Worm (Caenorhabditis elegans) whole organism, mixed stage, embryonic: ENCODE measurements around the gene F59A7.14.

Experiments used
- M03D4.4 ChIP-seq: sonication (generic microtip); optimal IDR thresholded peaks from 2 replicates; lab custom pipeline; 2017; ENCODE audit warnings: mild to moderate bottlenecking, missing genetic modification characterization, missing compliant biosample characterization
- bed-3 ChIP-seq: fragments of 200-800 bp; sonication (Bioruptor generic); optimal IDR thresholded peaks from 3 replicates; lab custom pipeline; 2018; ENCODE audit warnings: mild to moderate bottlenecking, missing genetic modification characterization, moderate library complexity, missing compliant biosample characterization
- blmp-1 ChIP-seq: fragments of 150-350 bp; optimal IDR thresholded peaks from 2 replicates; lab custom pipeline; 2014; ENCODE audit warnings: missing biosample characterization, missing genetic modification characterization
- ceh-39 ChIP-seq: fragments of 150-350 bp; optimal IDR thresholded peaks from 2 replicates; lab custom pipeline; 2014; ENCODE audit warnings: missing biosample characterization, missing genetic modification characterization
- ceh-43 ChIP-seq: fragments of 200-800 bp; sonication (Bioruptor generic); optimal IDR thresholded peaks from 2 replicates; lab custom pipeline; 2018; ENCODE audit warnings: mild to moderate bottlenecking, missing genetic modification characterization, moderate library complexity, missing compliant biosample characterization
- ceh-83 ChIP-seq: fragments of 200-800 bp; sonication (Bioruptor generic); optimal IDR thresholded peaks from 2 replicates; lab custom pipeline; 2018; ENCODE audit warnings: mild to moderate bottlenecking, missing genetic modification characterization, missing compliant biosample characterization
- ces-1 ChIP-seq: fragments of 150-350 bp; optimal IDR thresholded peaks from 2 replicates; lab custom pipeline; 2014; ENCODE audit warnings: missing biosample characterization, missing genetic modification reagents, missing genetic modification characterization
- cnd-1 ChIP-seq: fragments of 200-800 bp; sonication (Bioruptor generic); optimal IDR thresholded peaks from 2 replicates; lab custom pipeline; 2018; ENCODE audit warnings: mild to moderate bottlenecking, missing genetic modification characterization, missing compliant biosample characterization
- elt-1 ChIP-seq: sonication (generic microtip); optimal IDR thresholded peaks from 2 replicates; lab custom pipeline; 2017; ENCODE audit warnings: missing genetic modification characterization, mild to moderate bottlenecking, missing compliant biosample characterization, antibody characterized with exemption, moderate library complexity, borderline replicate concordance; ENCODE audit not compliant: insufficient read depth
- elt-3 ChIP-seq: fragments of 150-350 bp; optimal IDR thresholded peaks from 2 replicates; lab custom pipeline; 2014; ENCODE audit warnings: missing biosample characterization, missing genetic modification characterization
- flh-1 ChIP-seq: fragments of 200-800 bp; sonication (Bioruptor generic); optimal IDR thresholded peaks from 2 replicates; lab custom pipeline; 2018; ENCODE audit warnings: mild to moderate bottlenecking, missing genetic modification characterization, moderate library complexity, missing compliant biosample characterization
- ham-2 ChIP-seq: fragments of 200-800 bp; sonication (Bioruptor generic); optimal IDR thresholded peaks from 2 replicates; lab custom pipeline; 2018; ENCODE audit warnings: mild to moderate bottlenecking, missing genetic modification characterization, missing compliant biosample characterization
- hlh-1 ChIP-seq: fragments of 150-350 bp; optimal IDR thresholded peaks from 2 replicates; lab custom pipeline; 2014; ENCODE audit warnings: missing biosample characterization, missing genetic modification reagents, missing genetic modification characterization
- lin-13 ChIP-seq: fragments of 150-350 bp; optimal IDR thresholded peaks from 2 replicates; lab custom pipeline; 2014; ENCODE audit warnings: missing biosample characterization, missing genetic modification characterization
- lin-32 ChIP-seq: fragments of 200-800 bp; sonication (Bioruptor generic); optimal IDR thresholded peaks from 2 replicates; lab custom pipeline; 2018; ENCODE audit warnings: mild to moderate bottlenecking, missing genetic modification characterization, missing compliant biosample characterization
- mab-5 ChIP-seq: fragments of 150-350 bp; optimal IDR thresholded peaks from 2 replicates; lab custom pipeline; 2014; ENCODE audit warnings: missing biosample characterization, missing genetic modification characterization
- mls-2 ChIP-seq: sonication (generic microtip); optimal IDR thresholded peaks from 2 replicates; lab custom pipeline; 2016; ENCODE audit warnings: mild to moderate bottlenecking, missing genetic modification characterization, moderate library complexity, missing compliant biosample characterization
- nhr-12 ChIP-seq: fragments of 150-350 bp; optimal IDR thresholded peaks from 2 replicates; lab custom pipeline; 2014; ENCODE audit warnings: missing biosample characterization, missing genetic modification characterization
- nhr-2 ChIP-seq: fragments of 150-350 bp; optimal IDR thresholded peaks from 2 replicates; lab custom pipeline; 2014; ENCODE audit warnings: missing biosample characterization, missing genetic modification characterization
- nhr-237 ChIP-seq: fragments of 150-350 bp; optimal IDR thresholded peaks from 2 replicates; lab custom pipeline; 2014; ENCODE audit warnings: missing biosample characterization, missing genetic modification characterization
- nhr-76 ChIP-seq: sonication (generic microtip); optimal IDR thresholded peaks from 2 replicates; lab custom pipeline; 2017; ENCODE audit warnings: missing biosample characterization, missing genetic modification characterization
- pha-4 ChIP-seq: fragments of 150-350 bp; optimal IDR thresholded peaks from 2 replicates; lab custom pipeline; 2018; ENCODE audit warnings: missing biosample characterization, missing genetic modification reagents, missing genetic modification characterization
- snpc-4 ChIP-seq: fragments of 150-350 bp; optimal IDR thresholded peaks from 2 replicates; lab custom pipeline; 2014; ENCODE audit warnings: missing biosample characterization, missing genetic modification characterization
- sptf-1 ChIP-seq: sonication (generic microtip); optimal IDR thresholded peaks from 2 replicates; lab custom pipeline; 2017; ENCODE audit warnings: mild to moderate bottlenecking, missing genetic modification characterization, moderate library complexity, missing compliant biosample characterization
- tbx-8 ChIP-seq: fragments of 200-800 bp; sonication (Bioruptor generic); optimal IDR thresholded peaks from 2 replicates; lab custom pipeline; 2018; ENCODE audit warnings: mild to moderate bottlenecking, missing genetic modification characterization, moderate library complexity, missing compliant biosample characterization
- unc-120 ChIP-seq: sonication (generic microtip); optimal IDR thresholded peaks from 2 replicates; lab custom pipeline; 2017; ENCODE audit warnings: missing genetic modification characterization, missing compliant biosample characterization; ENCODE audit not compliant: poor library complexity, severe bottlenecking
- unc-39 ChIP-seq: fragments of 150-350 bp; optimal IDR thresholded peaks from 2 replicates; lab custom pipeline; 2014; ENCODE audit warnings: missing biosample characterization, missing genetic modification characterization
- unc-62 ChIP-seq: fragments of 150-350 bp; optimal IDR thresholded peaks from 2 replicates; lab custom pipeline; 2014; ENCODE audit warnings: missing biosample characterization, missing genetic modification reagents, missing genetic modification characterization
- zip-8 ChIP-seq: fragments of 150-350 bp; optimal IDR thresholded peaks from 2 replicates; lab custom pipeline; 2014; ENCODE audit warnings: missing biosample characterization, missing genetic modification characterization
- ztf-11 ChIP-seq: fragments of 150-350 bp; optimal IDR thresholded peaks from 2 replicates; lab custom pipeline; 2014; ENCODE audit warnings: missing biosample characterization, missing genetic modification characterization

The F59A7.14 gene

DNA sequence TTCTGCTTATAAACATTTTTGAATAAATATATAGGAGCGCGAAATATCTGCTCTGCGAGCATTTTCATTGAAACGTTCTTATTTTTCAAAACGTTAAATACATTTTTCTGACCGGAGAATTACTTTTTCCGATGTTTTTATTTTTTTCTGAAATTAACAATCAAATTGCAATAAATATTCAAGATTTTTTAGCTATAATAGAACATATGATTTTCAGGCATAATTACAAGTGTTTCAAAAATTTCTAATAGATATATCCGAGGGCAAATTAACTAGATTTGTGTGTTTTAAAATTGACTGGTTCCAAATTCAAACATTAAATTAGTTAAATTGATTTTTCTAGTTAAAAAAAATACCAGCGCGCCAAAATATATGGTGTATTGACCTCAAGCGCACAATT is 39.8 kb upstream of the F59A7.14 start, which contains the start of gene T08B1.4:
Gene T08B1.4 (plus strand): TSS at position 301 of the 400 bp plus-strand sequence.
- TF ChIP-seq ztf-11 (tag; lab: Kevin White, UChicago) (no peak), cnd-1 (no peak)

DNA sequence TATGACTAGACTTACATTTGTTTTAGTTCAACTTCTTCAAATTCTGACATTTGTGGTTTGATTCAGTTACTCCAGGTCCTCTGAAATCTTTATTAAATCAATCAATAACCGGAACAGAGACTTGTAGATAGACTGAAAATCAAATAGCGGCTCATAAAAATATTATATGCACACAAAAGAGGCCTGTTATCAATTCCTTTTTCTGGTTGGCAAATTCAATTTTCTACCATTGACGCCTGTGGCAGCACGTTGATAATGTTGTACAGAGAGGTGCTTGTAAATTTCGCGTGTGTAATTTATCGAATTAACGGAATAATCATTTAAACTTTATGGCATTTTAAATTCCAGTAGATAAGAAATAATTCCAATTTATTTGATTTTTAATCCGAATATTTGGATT is 31.8 kb upstream of the F59A7.14 start, which contains the start of gene T08B1.1:
Gene T08B1.1 (minus strand): TSS at position 92 of the 400 bp plus-strand sequence.
- TF ChIP-seq zip-8 (tag; lab: Kevin White, UChicago): no peak
- TF ChIP-seq nhr-237 (tag; lab: Kevin White, UChicago): no peak
- no peak for TF ChIP-seq lin-13 (tag; lab: Kevin White, UChicago)
- no peak for TF ChIP-seq elt-1 (tag; lab: Kevin White, UChicago)
- TF ChIP-seq snpc-4 (tag; lab: Kevin White, UChicago): no peak
- TF ChIP-seq ham-2 (GFP tag; lab: Kevin White, UChicago): no peak
- no peak for TF ChIP-seq unc-120
- no peak for TF ChIP-seq pha-4 (tag; lab: Kevin White, UChicago)
- TF ChIP-seq nhr-76: no peak
- no peak for TF ChIP-seq ztf-11 (tag; lab: Kevin White, UChicago)
- no peak for TF ChIP-seq flh-1 (GFP tag; lab: Kevin White, UChicago)
- TF ChIP-seq ces-1: no peak
- TF ChIP-seq unc-62: no peak
- no peak for TF ChIP-seq hlh-1 (tag; lab: Kevin White, UChicago)
- TF ChIP-seq M03D4.4 (tag; lab: Kevin White, UChicago): no peak
- TF ChIP-seq ceh-39 (tag; lab: Kevin White, UChicago): no peak
- no peak for TF ChIP-seq elt-3
- no peak for TF ChIP-seq sptf-1 (tag; lab: Kevin White, UChicago)
- no peak for TF ChIP-seq nhr-12 (tag; lab: Kevin White, UChicago)

DNA sequence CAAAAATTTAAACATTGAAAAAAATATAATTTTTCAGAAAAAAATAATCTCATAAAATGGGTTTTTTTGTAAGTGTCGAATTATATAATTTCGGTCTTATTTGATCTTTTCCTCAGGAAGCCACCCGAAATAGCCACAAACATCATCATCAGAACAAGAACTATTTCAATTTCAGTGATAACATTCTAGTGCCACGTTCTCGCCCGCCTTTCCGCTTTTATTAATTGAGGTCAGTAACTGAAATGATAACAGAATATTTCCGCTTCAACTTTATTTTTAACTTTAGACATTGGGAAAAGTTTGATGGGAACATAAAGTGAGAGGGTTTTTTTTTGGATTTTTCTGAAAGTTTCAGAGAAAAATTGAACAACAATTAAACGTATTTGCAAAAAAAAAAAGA is 29.6 kb upstream of the F59A7.14 start:
- no peak for TF ChIP-seq pha-4 (tag; lab: Kevin White, UChicago)
- TF ChIP-seq nhr-76: no peak
- no peak for TF ChIP-seq sptf-1 (tag; lab: Kevin White, UChicago)
- TF ChIP-seq nhr-237 (tag; lab: Kevin White, UChicago): no peak
- no peak for TF ChIP-seq hlh-1 (tag; lab: Kevin White, UChicago)
- TF ChIP-seq mab-5 (tag; lab: Kevin White, UChicago): no peak
- no peak for TF ChIP-seq ceh-39 (tag; lab: Kevin White, UChicago)
- TF ChIP-seq blmp-1 (tag; lab: Kevin White, UChicago): no peak
- no peak for TF ChIP-seq mls-2 (tag; lab: Kevin White, UChicago)
- TF ChIP-seq cnd-1: no peak
- TF ChIP-seq M03D4.4 (tag; lab: Kevin White, UChicago): no peak
- no peak for TF ChIP-seq zip-8 (tag; lab: Kevin White, UChicago)
- no peak for TF ChIP-seq ceh-83
- no peak for TF ChIP-seq bed-3 (GFP tag; lab: Kevin White, UChicago)

DNA sequence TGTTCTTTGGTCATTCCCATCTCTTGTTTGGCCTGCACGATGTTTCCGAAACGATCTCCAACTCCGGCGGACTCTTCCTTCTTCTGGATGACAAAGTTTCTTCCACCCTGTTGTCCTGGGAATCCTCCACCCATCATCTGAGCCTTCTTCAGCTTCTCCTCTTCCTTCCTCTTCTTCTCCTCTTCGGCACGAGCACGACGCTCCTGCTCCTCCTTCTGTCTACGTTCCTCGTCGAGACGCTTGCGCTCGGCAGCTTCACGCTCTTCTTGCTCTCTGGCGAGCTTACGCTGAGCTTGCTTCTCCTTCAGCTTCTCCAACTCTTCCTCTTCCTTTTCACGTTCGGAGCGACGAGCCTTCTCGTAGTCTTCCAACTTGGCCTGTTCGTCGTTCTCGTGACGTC is 27.4 kb upstream of the F59A7.14 start:
- TF ChIP-seq nhr-76: no peak

DNA sequence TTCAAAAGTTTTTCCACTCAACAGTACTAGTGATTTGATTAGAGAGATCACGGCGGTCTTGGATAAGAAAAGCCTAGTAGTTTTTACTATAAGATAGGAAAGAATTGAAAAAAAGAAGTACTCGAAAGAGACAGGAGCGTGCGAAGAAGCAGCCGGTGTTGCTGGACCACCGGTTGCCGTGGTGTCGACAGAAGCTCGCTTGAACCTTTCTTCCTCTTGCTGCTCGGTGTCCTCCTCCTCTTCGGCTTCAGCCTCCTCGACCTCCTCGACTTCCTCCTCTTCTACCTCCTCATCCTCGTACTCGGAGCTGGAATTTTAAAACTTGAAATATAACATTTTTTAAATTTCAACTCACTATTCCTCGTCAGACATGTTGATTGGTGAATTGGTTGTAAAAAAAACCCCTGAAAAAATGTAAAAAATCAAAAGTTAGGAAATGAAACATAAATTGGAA is 26.2 kb upstream of the F59A7.14 start, which contains the start of gene tnt-4:
Gene tnt-4 (minus strand): TSS at position 404 of the 454 bp plus-strand sequence.
- TF ChIP-seq ztf-11 (tag; lab: Kevin White, UChicago): no peak
- no peak for TF ChIP-seq nhr-2 (tag; lab: Kevin White, UChicago)
- TF ChIP-seq ceh-43 (GFP tag; lab: Kevin White, UChicago): no peak
- no peak for TF ChIP-seq unc-120
- TF ChIP-seq ces-1: no peak
- TF ChIP-seq ham-2 (GFP tag; lab: Kevin White, UChicago): no peak
- no peak for TF ChIP-seq tbx-8
- TF ChIP-seq lin-32 (GFP tag; lab: Kevin White, UChicago): no peak
- no peak for TF ChIP-seq hlh-1 (tag; lab: Kevin White, UChicago)
- no peak for TF ChIP-seq unc-39 (tag; lab: Kevin White, UChicago)
- no peak for TF ChIP-seq elt-1 (tag; lab: Kevin White, UChicago)
- no peak for TF ChIP-seq nhr-12 (tag; lab: Kevin White, UChicago)
- TF ChIP-seq ceh-83: no peak
- no peak for TF ChIP-seq bed-3 (GFP tag; lab: Kevin White, UChicago)
- TF ChIP-seq lin-13 (tag; lab: Kevin White, UChicago): no peak
- no peak for TF ChIP-seq mls-2 (tag; lab: Kevin White, UChicago)
- no peak for TF ChIP-seq ceh-39 (tag; lab: Kevin White, UChicago)
- no peak for TF ChIP-seq flh-1 (GFP tag; lab: Kevin White, UChicago)
